Fruit fly (Drosophila melanogaster): ENCODE measurements around the gene CG33928.

CG33928 gene

DNA sequence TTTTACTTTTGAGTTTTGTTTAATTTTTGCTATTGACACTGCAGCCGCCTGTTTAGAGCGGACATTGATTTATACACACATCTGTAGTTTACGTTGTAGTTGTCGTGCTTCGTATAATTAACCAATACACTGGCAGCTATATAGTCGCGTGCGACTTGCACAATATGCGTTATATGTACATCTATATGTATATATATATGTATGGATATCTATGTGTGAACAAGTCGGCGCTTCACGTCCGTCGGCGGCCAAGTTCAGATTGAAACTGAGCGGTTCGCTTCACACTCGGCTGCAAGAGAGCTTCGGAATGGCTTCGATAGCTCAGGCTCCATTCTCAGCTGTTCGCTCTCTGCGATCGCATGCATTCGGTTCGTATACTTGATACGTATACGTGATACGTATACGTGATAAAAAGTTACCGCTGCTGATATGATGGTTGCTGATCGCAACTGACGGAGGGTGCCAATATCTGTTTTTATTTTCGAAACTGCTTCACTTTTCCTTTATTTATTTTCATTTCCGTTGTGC is 8.4 kb downstream of the CG33928 start (continued):
- TF ChIP-seq CG4360 (GFP tag; IDR thresholded peaks at IDR 0.05) (no peak), CG7928 (GFP tag; optimal IDR thresholded peaks at IDR 0.05) (peak; percentile 4), CG1233 (GFP tag; optimal IDR thresholded peaks at IDR 0.05) (no peak), Dll (GFP tag; IDR thresholded peaks at IDR 0.05; ENCODE audit: partially characterized antibody) (0 out of 4 replicates have a peak, but pooled peaks have one; percentile 31), lbe (GFP tag; optimal IDR thresholded peaks at IDR 0.05) (peak; percentile 42), CG7271 (tag; optimal IDR thresholded peaks at IDR 0.05) (no peak), Sox100B (GFP tag; optimal IDR thresholded peaks at IDR 0.05) (no peak), Kr (GFP tag; optimal IDR thresholded peaks at IDR 0.05) (no peak), Fer1 (GFP tag; optimal IDR thresholded peaks at IDR 0.05) (peak; percentile 22), nmo (GFP tag; optimal IDR thresholded peaks at IDR 0.05) (no peak), CG2875 (GFP tag; optimal IDR thresholded peaks at IDR 0.05) (peak; percentile 32), CG5180 (GFP tag; optimal IDR thresholded peaks at IDR 0.05) (peak; percentile 40), Atf3 (GFP tag; optimal IDR thresholded peaks at IDR 0.05) (no peak), hkb (optimal IDR thresholded peaks at IDR 0.05) (no peak), hkb (GFP tag; IDR thresholded peaks at IDR 0.05) (0 out of 2 replicates have a peak, but pooled peaks have one; percentile 27), CG13296 (GFP tag; optimal IDR thresholded peaks at IDR 0.05) (peak; percentile 45), CG11398 (GFP tag; optimal IDR thresholded peaks at IDR 0.05) (no peak), kah (GFP tag; optimal IDR thresholded peaks at IDR 0.05) (no peak), CG10543 (GFP tag; optimal IDR thresholded peaks at IDR 0.05) (peak; percentile 73), CG17912 (GFP tag; optimal IDR thresholded peaks at IDR 0.05) (no peak), tna (GFP tag; IDR thresholded peaks at IDR 0.05; ENCODE audit: partially characterized antibody) (no peak), psq (GFP tag; optimal IDR thresholded peaks at IDR 0.05) (no peak), Vsx1 (GFP tag; optimal IDR thresholded peaks at IDR 0.05) (peak; percentile 37), Hsf (GFP tag; optimal IDR thresholded peaks at IDR 0.05) (no peak), HmgZ (tag; optimal IDR thresholded peaks at IDR 0.05) (peak; percentile 21), CkIIα-i1 (GFP tag; IDR thresholded peaks at IDR 0.05) (no peak), Spps (tag; optimal IDR thresholded peaks at IDR 0.05) (no peak), Myb (GFP tag; optimal IDR thresholded peaks at IDR 0.05) (no peak), Sox102F (GFP tag; optimal IDR thresholded peaks at IDR 0.05) (peak; percentile 6), Hr78 (GFP tag; optimal IDR thresholded peaks at IDR 0.05) (peak in 1 of 2 experiments; percentile 24), ab (GFP tag; optimal IDR thresholded peaks at IDR 0.05) (no peak), slp2 (GFP tag; optimal IDR thresholded peaks at IDR 0.05) (no peak), dm (GFP tag; optimal IDR thresholded peaks at IDR 0.05) (no peak), stc (GFP tag; IDR thresholded peaks at IDR 0.05) (no peak), ap (GFP tag; IDR thresholded peaks at IDR 0.05) (no peak), CG10431 (GFP tag; optimal IDR thresholded peaks at IDR 0.05) (no peak), Rx (GFP tag; IDR thresholded peaks at IDR 0.05) (no peak), CG30403 (GFP tag; optimal IDR thresholded peaks at IDR 0.05) (no peak), tx (GFP tag; optimal IDR thresholded peaks at IDR 0.05) (no peak), CG2120 (GFP tag; optimal IDR thresholded peaks at IDR 0.05) (no peak), Mes4 (GFP tag; optimal IDR thresholded peaks at IDR 0.05) (no peak), cg (GFP tag; optimal IDR thresholded peaks at IDR 0.05) (peak; percentile 71), CG15073 (GFP tag; optimal IDR thresholded peaks at IDR 0.05) (no peak), gcm (GFP tag; optimal IDR thresholded peaks at IDR 0.05) (no peak), CG9437 (GFP tag; optimal IDR thresholded peaks at IDR 0.05) (peak; percentile 89), CG18476 (GFP tag; optimal IDR thresholded peaks at IDR 0.05) (no peak), CG6791 (GFP tag; IDR thresholded peaks at IDR 0.05; ENCODE audit: partially characterized antibody) (no peak), CG3726 (GFP tag; IDR thresholded peaks at IDR 0.05) (no peak), odd (GFP tag; optimal IDR thresholded peaks at IDR 0.05) (peak; percentile 4), CG3281 (GFP tag; optimal IDR thresholded peaks at IDR 0.05) (no peak)
